Worm (Caenorhabditis elegans): ENCODE results near the gene moa-2.

moa-2 gene

ce11 chrII:7708540-7708939 lies 9.7 kb upstream of the moa-2 start, which contains the start of gene B0495.9 (continued):
- TF ChIP-seq snpc-4 (GFP tag; optimal IDR thresholded peaks at IDR 0.05), result peak; percentile 5
- TF ChIP-seq snpc-4 (tag; optimal IDR thresholded peaks at IDR 0.05), result no peak
- TF ChIP-seq C17E4.6 (GFP tag; IDR thresholded peaks at IDR 0.05), result no peak
- TF ChIP-seq egl-18 (GFP tag; IDR thresholded peaks at IDR 0.05), result no peak
- no peak for TF ChIP-seq cebp-2 (GFP tag; IDR thresholded peaks at IDR 0.05)
- TF ChIP-seq B0336.3 (GFP tag; IDR thresholded peaks at IDR 0.05), result no peak; the same call in 1 of the 2 replicates
- no peak for TF ChIP-seq somi-1 (GFP tag; optimal IDR thresholded peaks at IDR 0.05)
- no peak for TF ChIP-seq ccch-3 (GFP tag; optimal IDR thresholded peaks at IDR 0.05)
- no peak for TF ChIP-seq ztf-26 (tag; optimal IDR thresholded peaks at IDR 0.05)
- no peak for TF ChIP-seq sea-2 (GFP tag; IDR thresholded peaks at IDR 0.05)
- no peak for TF ChIP-seq nhr-120 (GFP tag; IDR thresholded peaks at IDR 0.05)
- TF ChIP-seq rcor-1 (GFP tag; IDR thresholded peaks at IDR 0.05), result peak; percentile 28; the same call in 1 of the 2 replicates
- no peak for TF ChIP-seq B0261.1 (tag; optimal IDR thresholded peaks at IDR 0.05)
- TF ChIP-seq ztf-6 (GFP tag; IDR thresholded peaks at IDR 0.05), result no peak
- TF ChIP-seq pbrm-1 (GFP tag; IDR thresholded peaks at IDR 0.05), result peak; percentile 51; the same call in 1 of the 2 replicates
- no peak for TF ChIP-seq ama-1 (optimal IDR thresholded peaks at IDR 0.05)
- peak in 1 of 2 experiments; percentile 45 for TF ChIP-seq ama-1 (GFP tag; optimal IDR thresholded peaks at IDR 0.05)
- TF ChIP-seq chd-7 (tag; optimal IDR thresholded peaks at IDR 0.05), result no peak
- TF ChIP-seq snpc-1.1 (tag; optimal IDR thresholded peaks at IDR 0.05; ENCODE audit: insufficient read depth), result peak; percentile 4
- TF ChIP-seq xnd-1 (tag; optimal IDR thresholded peaks at IDR 0.05), result peak; percentile 12
- TF ChIP-seq F57A8.1 (GFP tag; optimal IDR thresholded peaks at IDR 0.05), result no peak
- no peak for TF ChIP-seq hsf-1 (GFP tag; IDR thresholded peaks at IDR 0.05)
- TF ChIP-seq unc-62 (GFP tag; optimal IDR thresholded peaks at IDR 0.05), result no peak
- no peak for TF ChIP-seq Y53F4B.3 (GFP tag; IDR thresholded peaks at IDR 0.05)
- TF ChIP-seq Y67H2A.10 (GFP tag; conservative IDR thresholded peaks at IDR 0.05), result no peak
- no peak for TF ChIP-seq F55B11.4 (tag; optimal IDR thresholded peaks at IDR 0.05; ENCODE audit: borderline replicate concordance, insufficient read depth)
- TF ChIP-seq nhr-27 (tag; optimal IDR thresholded peaks at IDR 0.05), result no peak
- no peak for TF ChIP-seq F39B2.1 (GFP tag; IDR thresholded peaks at IDR 0.05)
- no peak for TF ChIP-seq sptf-2 (GFP tag; optimal IDR thresholded peaks at IDR 0.05)
- peak in 1 of 2 experiments; percentile 52 for TF ChIP-seq rec-8 (tag; optimal IDR thresholded peaks at IDR 0.05)

ce11 chrII:7707383-7707782 lies 8.6 kb upstream of the moa-2 start, which contains the start of gene luc-7L:
Gene luc-7L (minus strand): TSS chrII:7707483.
- TF ChIP-seq lsl-1 (GFP tag; optimal IDR thresholded peaks at IDR 0.05), result no peak
- TF ChIP-seq Y95B8A.8 (GFP tag; IDR thresholded peaks at IDR 0.05), result no peak
- TF ChIP-seq Y56A3A.18 (GFP tag; IDR thresholded peaks at IDR 0.05), result no peak
- no peak for TF ChIP-seq F23B12.7 (tag; optimal IDR thresholded peaks at IDR 0.05; ENCODE audit: insufficient read depth)
- no peak for TF ChIP-seq hmg-1.2 (GFP tag; IDR thresholded peaks at IDR 0.05)
- no peak for TF ChIP-seq F52B5.7 (tag; optimal IDR thresholded peaks at IDR 0.05)
- no peak for TF ChIP-seq hmg-20 (GFP tag; IDR thresholded peaks at IDR 0.05)
- no peak for TF ChIP-seq ceh-58 (GFP tag; IDR thresholded peaks at IDR 0.05)
- no peak for TF ChIP-seq sea-2 (GFP tag; IDR thresholded peaks at IDR 0.05)
- TF ChIP-seq rcor-1 (GFP tag; IDR thresholded peaks at IDR 0.05), result no peak
- TF ChIP-seq F22D6.2 (tag; optimal IDR thresholded peaks at IDR 0.05), result no peak
- TF ChIP-seq ztf-18 (tag; optimal IDR thresholded peaks at IDR 0.05), result no peak
- TF ChIP-seq aptf-3 (GFP tag; IDR thresholded peaks at IDR 0.05), result no peak
